Worm (Caenorhabditis elegans) whole organism, early embryonic: ENCODE results near the gene ttbk-5.

Source experiments
- B0310.2 ChIP-seq: sonication (generic microtip); optimal IDR thresholded peaks from 2 replicates; lab custom pipeline; 2016; ENCODE audit warnings: mild to moderate bottlenecking, missing genetic modification characterization, missing compliant biosample characterization
- F13C5.2 ChIP-seq: sonication (generic microtip); optimal IDR thresholded peaks from 2 replicates; lab custom pipeline; 2017; ENCODE audit warnings: mild to moderate bottlenecking, missing genetic modification characterization, inconsistent platforms, missing compliant biosample characterization
- aly-1 ChIP-seq: sonication (generic microtip); optimal IDR thresholded peaks from 2 replicates; lab custom pipeline; 2016; ENCODE audit warnings: missing genetic modification characterization, missing compliant biosample characterization
- ama-1 ChIP-seq: fragments of 150-350 bp; optimal IDR thresholded peaks from 2 replicates; lab custom pipeline; 2014
- ceh-13 ChIP-seq: fragments of 200-800 bp; sonication (Bioruptor generic); optimal IDR thresholded peaks from 2 replicates; lab custom pipeline; 2018; ENCODE audit warnings: mild to moderate bottlenecking, missing genetic modification characterization, missing compliant biosample characterization
- ceh-36 ChIP-seq: sonication (generic microtip); optimal IDR thresholded peaks from 2 replicates; lab custom pipeline; 2016; ENCODE audit warnings: missing genetic modification characterization, inconsistent platforms, missing compliant biosample characterization
- ets-7 ChIP-seq: sonication (generic microtip); optimal IDR thresholded peaks from 2 replicates; lab custom pipeline; 2016; ENCODE audit warnings: missing genotype, missing genetic modification characterization, missing compliant biosample characterization
- flt-1 ChIP-seq: fragments of 200-800 bp; sonication (Bioruptor generic); IDR thresholded peaks from 2 replicates; pipeline ENCODE4 v1.3.6; 2022; ENCODE audit warnings: missing genetic modification characterization, missing compliant biosample characterization
- hmbx-1 ChIP-seq: sonication (generic microtip); optimal IDR thresholded peaks from 2 replicates; lab custom pipeline; 2016; ENCODE audit warnings: mild to moderate bottlenecking, missing genetic modification characterization, missing compliant biosample characterization
- hmg-4 ChIP-seq: fragments of 200-800 bp; sonication (Bioruptor generic); optimal IDR thresholded peaks from 2 replicates; lab custom pipeline; 2018; ENCODE audit warnings: mild to moderate bottlenecking, missing genetic modification characterization, missing compliant biosample characterization
- hnd-1 ChIP-seq: sonication (generic microtip); optimal IDR thresholded peaks from 2 replicates; lab custom pipeline; 2016; ENCODE audit warnings: missing genetic modification characterization, missing compliant biosample characterization
- pes-1 ChIP-seq: fragments of 200-800 bp; sonication (Bioruptor generic); IDR thresholded peaks from 2 replicates; pipeline ENCODE4 v1.3.6; 2022; ENCODE audit warnings: missing genetic modification reagents, missing genetic modification characterization, missing compliant biosample characterization
- scrt-1 ChIP-seq: fragments of 200-800 bp; sonication (Bioruptor generic); IDR thresholded peaks from 2 replicates; pipeline ENCODE4 v1.3.6; 2022; ENCODE audit warnings: missing genetic modification characterization, missing compliant biosample characterization
- sea-1 ChIP-seq: fragments of 200-800 bp; sonication (Bioruptor generic); conservative IDR thresholded peaks from 2 replicates; pipeline ENCODE4 v1.3.6; 2022; ENCODE audit warnings: missing genetic modification characterization, missing compliant biosample characterization
- tbx-11 ChIP-seq: fragments of 200-800 bp; sonication (Bioruptor generic); IDR thresholded peaks from 2 replicates; pipeline ENCODE4 v1.3.6; 2022; ENCODE audit warnings: missing genetic modification characterization, missing compliant biosample characterization
- tbx-37 ChIP-seq: fragments of 200-800 bp; sonication (Bioruptor generic); conservative IDR thresholded peaks from 2 replicates; pipeline ENCODE4 v1.3.6; 2022; ENCODE audit warnings: missing genetic modification reagents, missing genetic modification characterization, missing compliant biosample characterization
- tra-4 ChIP-seq: sonication (generic microtip); optimal IDR thresholded peaks from 2 replicates; lab custom pipeline; 2017; ENCODE audit warnings: missing genetic modification characterization, missing compliant biosample characterization

Gene ttbk-5

ce11 chrIV:10059175-10059574 lies 31.3 kb upstream of the ttbk-5 start:
- TF ChIP-seq ama-1 (lab: Kevin White, UChicago) (no peak), hmbx-1 (tag; lab: Kevin White, UChicago) (no peak), ceh-13 (GFP tag; lab: Kevin White, UChicago) (no peak), aly-1 (tag; lab: Kevin White, UChicago) (no peak), scrt-1 (no peak), ceh-36 (tag; lab: Kevin White, UChicago) (no peak), hmg-4 (no peak), hnd-1 (tag; lab: Kevin White, UChicago) (no peak), F13C5.2 (tag; lab: Kevin White, UChicago) (no peak)

DNA sequence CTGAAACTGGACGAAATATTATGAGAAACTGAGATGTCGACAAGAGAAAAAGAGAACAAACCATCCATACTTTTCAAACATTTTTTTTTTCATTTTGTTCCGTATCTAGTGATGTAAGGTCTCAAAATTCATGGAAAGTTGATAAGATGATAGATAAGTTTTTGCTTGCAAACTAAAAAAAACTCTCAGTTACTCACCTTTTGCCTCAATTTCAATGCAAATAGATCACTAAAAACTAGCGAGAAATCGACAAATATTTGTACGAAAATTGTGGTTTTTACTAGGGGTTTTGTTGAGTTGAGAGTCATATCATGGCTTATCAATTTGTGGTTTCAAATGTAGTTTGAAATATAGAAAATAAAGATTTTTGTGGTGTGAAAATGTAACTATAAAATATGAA lies 29.7 kb upstream of the ttbk-5 start:
- TF ChIP-seq tra-4 (tag; lab: Kevin White, UChicago) (no peak), ets-7 (tag; lab: Kevin White, UChicago) (no peak), ceh-13 (GFP tag; lab: Kevin White, UChicago) (no peak), scrt-1 (no peak), ama-1 (lab: Kevin White, UChicago) (no peak), tbx-11 (GFP tag; lab: Robert Waterston, UW) (no peak), hmbx-1 (tag; lab: Kevin White, UChicago) (no peak), hmg-4 (no peak), pes-1 (GFP tag; lab: Robert Waterston, UW) (no peak), sea-1 (no peak), tbx-37 (GFP tag; lab: Robert Waterston, UW) (no peak)

DNA sequence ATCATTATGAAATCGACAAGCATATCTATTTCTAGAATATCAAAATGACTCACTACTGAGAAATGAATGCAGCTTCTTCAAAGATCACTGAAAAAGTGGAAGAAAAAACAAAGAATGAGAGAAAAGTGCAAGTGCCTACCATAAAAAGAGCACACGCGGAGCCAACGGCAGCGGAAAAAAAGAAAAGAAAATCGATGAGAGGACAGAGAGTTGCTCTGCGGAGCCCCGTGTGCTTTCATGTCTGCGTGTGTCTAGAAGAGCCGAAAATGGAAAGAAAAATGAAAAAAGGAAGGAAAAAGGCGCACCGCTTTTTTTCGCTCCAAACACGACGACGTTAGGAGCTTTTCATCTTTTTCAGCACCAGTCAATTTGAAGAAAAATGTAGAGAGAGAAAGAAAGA lies 27.7 kb upstream of the ttbk-5 start, which contains the start of gene ipla-7:
Gene ipla-7 (minus strand): TSS at position 122 of the 400 bp plus-strand sequence.
- TF ChIP-seq tra-4 (tag; lab: Kevin White, UChicago) (no peak), aly-1 (tag; lab: Kevin White, UChicago) (no peak), tbx-11 (GFP tag; lab: Robert Waterston, UW) (no peak), ama-1 (lab: Kevin White, UChicago) (no peak), pes-1 (GFP tag; lab: Robert Waterston, UW) (no peak), hmbx-1 (tag; lab: Kevin White, UChicago) (no peak), sea-1 (no peak), B0310.2 (tag; lab: Kevin White, UChicago) (no peak), scrt-1 (no peak), hmg-4 (no peak), hnd-1 (tag; lab: Kevin White, UChicago) (no peak), ceh-36 (tag; lab: Kevin White, UChicago) (no peak), flt-1 (no peak), F13C5.2 (tag; lab: Kevin White, UChicago) (no peak), ets-7 (tag; lab: Kevin White, UChicago) (no peak), ceh-13 (GFP tag; lab: Kevin White, UChicago) (no peak), tbx-37 (GFP tag; lab: Robert Waterston, UW) (no peak)

DNA sequence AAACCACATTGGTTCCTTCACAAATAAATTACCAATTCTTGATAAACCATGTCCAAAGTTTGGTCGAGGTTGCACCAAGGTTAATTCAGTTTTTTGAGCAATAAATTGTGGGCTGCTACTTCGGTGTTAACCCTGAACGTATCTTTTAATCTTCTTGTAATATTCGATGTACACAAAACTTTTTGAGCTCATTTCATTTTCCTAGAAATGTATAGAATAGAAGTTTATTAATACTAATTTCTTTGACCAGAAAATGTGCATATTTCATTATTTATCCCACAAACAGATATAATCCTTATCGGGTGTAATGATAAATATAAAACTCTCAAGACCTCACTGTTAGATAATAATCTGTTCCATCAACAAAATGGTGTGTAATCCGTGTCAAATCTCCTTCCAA lies 26.5 kb upstream of the ttbk-5 start:
- TF ChIP-seq hmbx-1 (tag; lab: Kevin White, UChicago), result no peak
- no peak for TF ChIP-seq F13C5.2 (tag; lab: Kevin White, UChicago)
- TF ChIP-seq tra-4 (tag; lab: Kevin White, UChicago), result no peak
- no peak for TF ChIP-seq ets-7 (tag; lab: Kevin White, UChicago)
- TF ChIP-seq B0310.2 (tag; lab: Kevin White, UChicago), result no peak
- TF ChIP-seq sea-1, result no peak
- no peak for TF ChIP-seq ceh-13 (GFP tag; lab: Kevin White, UChicago)

DNA sequence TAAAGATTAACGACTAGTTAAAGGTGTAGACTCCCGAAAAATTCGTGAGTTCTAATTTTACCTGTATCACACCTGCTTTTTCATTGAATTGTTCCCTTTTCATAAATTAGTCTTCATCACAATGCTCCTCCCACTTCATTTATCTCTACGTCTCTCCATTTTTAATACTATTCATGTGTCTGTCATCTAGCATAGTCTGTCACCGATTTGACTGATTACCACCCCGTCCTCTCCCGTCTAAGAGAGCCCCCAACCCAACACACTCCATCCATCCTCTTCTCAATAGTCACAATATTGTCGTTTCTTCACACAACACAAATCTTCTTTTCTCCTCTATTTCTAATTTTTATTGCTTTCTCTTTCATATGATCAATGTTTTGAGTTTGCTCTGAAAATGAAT lies 25.3 kb upstream of the ttbk-5 start:
- TF ChIP-seq pes-1 (GFP tag; lab: Robert Waterston, UW) (no peak), tbx-37 (GFP tag; lab: Robert Waterston, UW) (no peak), aly-1 (tag; lab: Kevin White, UChicago) (no peak), hmbx-1 (tag; lab: Kevin White, UChicago) (no peak), hmg-4 (no peak), sea-1 (no peak), tbx-11 (GFP tag; lab: Robert Waterston, UW) (no peak), B0310.2 (tag; lab: Kevin White, UChicago) (no peak), ceh-36 (tag; lab: Kevin White, UChicago) (no peak), flt-1 (no peak), tra-4 (tag; lab: Kevin White, UChicago) (no peak), scrt-1 (no peak), ama-1 (lab: Kevin White, UChicago) (no peak), ceh-13 (GFP tag; lab: Kevin White, UChicago) (no peak), F13C5.2 (tag; lab: Kevin White, UChicago) (no peak), hnd-1 (tag; lab: Kevin White, UChicago) (no peak), ets-7 (tag; lab: Kevin White, UChicago) (no peak)

DNA sequence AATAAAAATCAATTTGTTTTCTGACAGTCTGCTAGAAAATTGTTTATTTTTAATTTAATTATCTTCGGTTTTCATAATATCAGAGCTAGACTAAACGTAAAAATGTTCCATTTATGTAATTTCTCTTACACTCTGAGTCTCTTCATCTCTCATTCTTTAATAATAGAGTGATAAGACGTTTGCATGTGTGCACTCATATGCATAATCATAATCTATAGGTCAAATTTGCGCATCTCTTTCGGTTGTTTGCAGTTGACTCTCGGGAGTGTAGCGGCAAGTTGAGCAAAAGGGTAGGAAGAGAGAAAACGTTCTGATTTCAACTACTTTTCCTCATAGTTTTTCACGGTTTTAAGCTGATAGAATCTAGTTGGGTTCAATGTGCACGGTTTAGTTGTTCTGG lies 24.0 kb upstream of the ttbk-5 start:
- TF ChIP-seq pes-1 (GFP tag; lab: Robert Waterston, UW) (no peak), ets-7 (tag; lab: Kevin White, UChicago) (no peak), aly-1 (tag; lab: Kevin White, UChicago) (no peak), B0310.2 (tag; lab: Kevin White, UChicago) (no peak), tbx-37 (GFP tag; lab: Robert Waterston, UW) (no peak), tra-4 (tag; lab: Kevin White, UChicago) (no peak), hmbx-1 (tag; lab: Kevin White, UChicago) (no peak), hnd-1 (tag; lab: Kevin White, UChicago) (no peak), flt-1 (no peak), F13C5.2 (tag; lab: Kevin White, UChicago) (no peak)

DNA sequence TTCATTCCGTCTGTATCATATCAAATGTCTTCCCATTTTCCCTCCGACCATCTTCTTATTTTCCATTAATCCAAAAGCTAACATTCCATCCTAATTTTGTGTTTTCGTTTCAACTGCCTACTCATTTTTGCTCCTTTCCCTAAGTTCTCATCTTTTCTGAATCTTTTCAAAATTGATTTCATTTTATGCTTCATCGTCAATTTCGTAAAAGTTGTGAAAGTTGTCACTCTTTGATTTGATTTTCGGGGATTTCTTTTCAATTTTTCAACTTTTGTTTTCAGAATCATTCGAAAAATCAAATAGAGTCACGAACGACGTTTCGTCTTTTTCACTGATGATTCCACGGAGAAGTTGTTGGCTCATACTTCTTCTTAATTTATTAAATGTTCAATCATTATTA lies 22.9 kb upstream of the ttbk-5 start, which contains the start of gene cwn-2:
Gene cwn-2 (plus strand): TSS at position 276 of the 400 bp plus-strand sequence.
- TF ChIP-seq B0310.2 (tag; lab: Kevin White, UChicago), result no peak
- no peak for TF ChIP-seq tra-4 (tag; lab: Kevin White, UChicago)
- no peak for TF ChIP-seq tbx-11 (GFP tag; lab: Robert Waterston, UW)
- no peak for TF ChIP-seq hmg-4
- TF ChIP-seq F13C5.2 (tag; lab: Kevin White, UChicago), result no peak
- TF ChIP-seq ama-1 (lab: Kevin White, UChicago), result no peak
- no peak for TF ChIP-seq pes-1 (GFP tag; lab: Robert Waterston, UW)
- TF ChIP-seq hnd-1 (tag; lab: Kevin White, UChicago), result no peak
- no peak for TF ChIP-seq flt-1
- no peak for TF ChIP-seq ceh-13 (GFP tag; lab: Kevin White, UChicago)
- TF ChIP-seq aly-1 (tag; lab: Kevin White, UChicago), result no peak
- TF ChIP-seq ceh-36 (tag; lab: Kevin White, UChicago), result no peak
